Worm (Caenorhabditis elegans): ENCODE measurements around the gene C25F9.8.

C25F9.8 gene

ce11 chrV:19394750-19395149 is at the start of gene C25F9.8:
Gene C25F9.8, plus strand, starts transcription at chrV:19395050.
- TF ChIP-seq ces-1 (GFP tag; optimal IDR thresholded peaks at IDR 0.05) (no peak), unc-39 (tag; optimal IDR thresholded peaks at IDR 0.05) (no peak), snpc-4 (tag; optimal IDR thresholded peaks at IDR 0.05) (no peak), mab-5 (tag; optimal IDR thresholded peaks at IDR 0.05) (no peak), bed-3 (GFP tag; optimal IDR thresholded peaks at IDR 0.05) (no peak), lin-13 (tag; optimal IDR thresholded peaks at IDR 0.05) (no peak), elt-3 (tag; optimal IDR thresholded peaks at IDR 0.05) (no peak), pha-4 (tag; optimal IDR thresholded peaks at IDR 0.05) (no peak), lsy-2 (tag; optimal IDR thresholded peaks at IDR 0.05) (no peak), M03D4.4 (tag; optimal IDR thresholded peaks at IDR 0.05) (no peak), ceh-83 (GFP tag; optimal IDR thresholded peaks at IDR 0.05) (no peak), sptf-1 (tag; optimal IDR thresholded peaks at IDR 0.05) (no peak), drap-1 (GFP tag; optimal IDR thresholded peaks at IDR 0.05) (no peak), ham-2 (GFP tag; optimal IDR thresholded peaks at IDR 0.05) (no peak), mls-2 (tag; optimal IDR thresholded peaks at IDR 0.05) (no peak), zip-8 (tag; optimal IDR thresholded peaks at IDR 0.05) (no peak), tbx-8 (GFP tag; optimal IDR thresholded peaks at IDR 0.05) (no peak), nhr-28 (tag; optimal IDR thresholded peaks at IDR 0.05) (no peak), mep-1 (tag; optimal IDR thresholded peaks at IDR 0.05) (no peak), hlh-1 (tag; optimal IDR thresholded peaks at IDR 0.05) (no peak)

- TF ChIP-seq blmp-1 (tag; optimal IDR thresholded peaks at IDR 0.05) (no peak), nhr-237 (tag; optimal IDR thresholded peaks at IDR 0.05) (no peak), ceh-43 (GFP tag; optimal IDR thresholded peaks at IDR 0.05) (no peak), elt-3 (tag; optimal IDR thresholded peaks at IDR 0.05) (no peak), unc-120 (tag; optimal IDR thresholded peaks at IDR 0.05; ENCODE audit: poor library complexity, severe bottlenecking) (no peak), nhr-28 (tag; optimal IDR thresholded peaks at IDR 0.05) (no peak), mep-1 (tag; optimal IDR thresholded peaks at IDR 0.05) (no peak), cnd-1 (tag; optimal IDR thresholded peaks at IDR 0.05) (no peak), sptf-1 (tag; optimal IDR thresholded peaks at IDR 0.05) (no peak)
Observed at ce11 chrV:19351944-19352343, 42.9 kb upstream of the C25F9.8 start.

ce11 chrV:19354506-19354905 is 40.3 kb upstream of the C25F9.8 start:
- TF ChIP-seq cnd-1 (tag; optimal IDR thresholded peaks at IDR 0.05) (no peak), ces-1 (GFP tag; optimal IDR thresholded peaks at IDR 0.05) (peak; percentile 88)

ce11 chrV:19355219-19355618 is 39.6 kb upstream of the C25F9.8 start:
- TF ChIP-seq drap-1 (GFP tag; optimal IDR thresholded peaks at IDR 0.05) (no peak), zip-8 (tag; optimal IDR thresholded peaks at IDR 0.05) (no peak), nhr-28 (tag; optimal IDR thresholded peaks at IDR 0.05) (no peak), elt-3 (tag; optimal IDR thresholded peaks at IDR 0.05) (no peak), mep-1 (tag; optimal IDR thresholded peaks at IDR 0.05) (no peak), ztf-11 (tag; optimal IDR thresholded peaks at IDR 0.05) (no peak), ces-1 (GFP tag; optimal IDR thresholded peaks at IDR 0.05) (no peak), nhr-12 (tag; optimal IDR thresholded peaks at IDR 0.05) (no peak)

ce11 chrV:19356717-19357116 is 38.1 kb upstream of the C25F9.8 start:
- TF ChIP-seq nhr-12 (tag; optimal IDR thresholded peaks at IDR 0.05) (no peak), zip-8 (tag; optimal IDR thresholded peaks at IDR 0.05) (no peak), mls-2 (tag; optimal IDR thresholded peaks at IDR 0.05) (no peak), flh-1 (GFP tag; optimal IDR thresholded peaks at IDR 0.05) (no peak), unc-39 (tag; optimal IDR thresholded peaks at IDR 0.05) (no peak), ceh-43 (GFP tag; optimal IDR thresholded peaks at IDR 0.05) (peak; percentile 66), nhr-28 (tag; optimal IDR thresholded peaks at IDR 0.05) (no peak)

ce11 chrV:19358039-19358438 is 36.8 kb upstream of the C25F9.8 start:
- TF ChIP-seq ces-1 (GFP tag; optimal IDR thresholded peaks at IDR 0.05) = peak; percentile 76
- peak; percentile 44 for TF ChIP-seq hlh-1 (tag; optimal IDR thresholded peaks at IDR 0.05)
- TF ChIP-seq nhr-237 (tag; optimal IDR thresholded peaks at IDR 0.05) = no peak
- no peak for TF ChIP-seq sem-2 (GFP tag; optimal IDR thresholded peaks at IDR 0.05)

ce11 chrV:19362568-19362967 is 32.3 kb upstream of the C25F9.8 start, which contains the start of gene C14B4.2:
Gene C14B4.2, minus strand, starts transcription at chrV:19362668.
- TF ChIP-seq blmp-1 (tag; optimal IDR thresholded peaks at IDR 0.05) (no peak), ceh-39 (tag; optimal IDR thresholded peaks at IDR 0.05) (no peak), nhr-237 (tag; optimal IDR thresholded peaks at IDR 0.05) (no peak), unc-39 (tag; optimal IDR thresholded peaks at IDR 0.05) (no peak), ham-2 (GFP tag; optimal IDR thresholded peaks at IDR 0.05) (no peak), snpc-4 (tag; optimal IDR thresholded peaks at IDR 0.05) (no peak), nhr-2 (tag; optimal IDR thresholded peaks at IDR 0.05) (no peak)

All from whole organism, mixed stage, embryonic.